Fruit fly (Drosophila melanogaster) Kc167 (cell line): ENCODE data around the gene Osi1.

Experiments
- Myc ChIP-seq: fragments of >200 bp; optimal IDR thresholded peaks from 2 replicates; lab custom pipeline; 2017; ENCODE audit warnings: missing external identifiers
- Sin3A ChIP-seq: fragments of >200 bp; optimal IDR thresholded peaks from 2 replicates; lab custom pipeline; 2018; ENCODE audit warnings: missing external identifiers
- h ChIP-seq: fragments of >200 bp; optimal IDR thresholded peaks from 3 replicates; lab custom pipeline; 2018; ENCODE audit warnings: missing external identifiers
- insv ChIP-seq: fragments of >200 bp; optimal IDR thresholded peaks from 3 replicates; lab custom pipeline; 2018; ENCODE audit warnings: missing external identifiers
- ttk ChIP-seq: sonication (Bioruptor generic); optimal IDR thresholded peaks from 2 replicates; lab custom pipeline; 2017; ENCODE audit warnings: missing external identifiers

DNA sequence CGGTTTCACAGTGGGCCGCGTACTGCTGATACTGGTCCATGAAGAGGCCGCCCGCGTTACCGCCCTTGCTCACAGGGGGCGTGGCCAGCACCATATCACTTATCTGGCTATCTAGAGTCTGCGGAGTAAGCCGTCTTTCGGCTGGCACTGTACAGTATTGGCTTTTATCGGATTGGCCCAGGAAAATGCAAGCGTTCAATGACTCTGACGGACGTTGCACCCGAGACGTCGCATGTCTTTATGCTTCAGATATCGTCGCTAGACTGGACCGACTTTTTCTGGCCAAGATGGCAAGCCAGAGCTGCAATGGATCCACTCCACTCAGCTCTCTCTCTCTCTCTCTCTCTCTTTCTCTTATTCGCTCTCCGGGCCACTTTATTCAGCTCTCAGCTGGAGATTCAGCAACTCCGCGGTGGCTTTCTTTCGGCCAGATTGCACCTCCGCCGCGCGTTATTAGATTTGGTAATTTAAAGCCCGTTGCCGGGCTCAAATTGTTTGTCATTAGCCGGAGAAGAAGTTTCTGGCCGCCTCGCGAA lies 16.3 kb upstream of the Osi1 start, which contains the start of gene CG31559:
- TF ChIP-seq h (lab: Kevin White, UChicago) (no peak), Sin3A (no peak), ttk (lab: Kevin White, UChicago) (no peak), Myc (lab: Kevin White, UChicago) (no peak), insv (lab: Kevin White, UChicago) (no peak)
